Worm (Caenorhabditis elegans) whole organism, dauer: ENCODE results near the gene K10C2.6.

ENCODE experiments used
- unc-62 ChIP-seq: sonication (generic microtip); optimal IDR thresholded peaks from 2 replicates; lab custom pipeline; 2017; ENCODE audit warnings: missing biosample characterization, missing genetic modification reagents, missing genetic modification characterization

K10C2.6 gene

DNA sequence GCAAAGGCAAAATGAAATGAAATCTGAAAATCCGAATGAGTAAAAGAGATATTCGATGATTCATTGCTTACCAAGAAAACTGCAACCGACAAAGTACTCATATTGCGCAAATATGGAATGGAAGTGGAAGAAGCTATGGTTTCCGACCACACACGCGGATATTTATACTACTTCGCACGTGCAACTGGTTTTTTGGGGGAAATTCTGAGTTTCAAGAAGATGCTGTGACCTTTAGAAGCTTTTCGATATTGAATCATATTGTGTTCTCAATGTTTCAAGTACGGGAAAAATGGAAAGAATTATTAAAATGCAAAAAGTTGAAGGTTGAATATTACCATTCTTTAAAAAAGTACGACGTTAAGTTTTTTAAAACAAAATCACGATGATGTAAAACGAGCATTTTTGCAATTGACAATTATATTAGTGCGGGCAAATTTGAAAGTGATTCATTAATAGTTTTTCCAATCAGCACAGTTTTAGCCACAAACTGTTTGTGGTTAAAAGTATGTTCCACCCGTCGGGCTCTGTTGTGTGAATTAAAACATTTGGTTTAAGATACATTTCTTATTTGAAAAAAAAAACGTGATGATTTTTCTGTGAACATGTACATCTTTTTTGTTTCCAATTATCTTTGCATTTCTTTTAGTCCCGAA is at the start of gene K10C2.6, which contains the start of gene grl-6:
Gene K10C2.6 (plus strand): TSS at position 603 of the 653 bp plus-strand sequence.
Gene grl-6 (minus strand): TSS at position 101 of the 653 bp plus-strand sequence.
- TF ChIP-seq unc-62 (GFP tag; lab: Kevin White, UChicago): no peak

DNA sequence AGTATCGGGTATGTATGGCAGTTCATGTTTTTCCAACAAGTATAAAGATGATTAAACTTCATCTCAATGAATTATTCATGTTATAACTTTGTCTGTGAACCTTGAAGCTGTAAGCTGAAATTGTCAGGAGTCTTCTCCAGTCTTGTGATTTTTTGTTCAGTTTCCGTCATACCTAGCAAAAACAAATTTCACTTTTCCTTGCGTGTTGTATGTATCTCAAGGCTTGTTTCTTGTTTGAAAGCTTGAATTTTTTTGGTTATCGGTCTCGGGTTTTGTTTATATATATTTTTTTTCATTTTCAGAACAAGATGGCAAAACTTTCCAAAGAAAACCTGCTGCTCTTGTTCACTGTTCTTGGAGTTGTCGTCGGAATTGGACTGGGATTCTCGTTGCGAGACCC is 48.1 kb upstream of the K10C2.6 start, which contains the start of gene glt-4:
Gene glt-4 (plus strand): TSS at position 301 of the 400 bp plus-strand sequence.
- no peak for TF ChIP-seq unc-62 (GFP tag; lab: Kevin White, UChicago)

DNA sequence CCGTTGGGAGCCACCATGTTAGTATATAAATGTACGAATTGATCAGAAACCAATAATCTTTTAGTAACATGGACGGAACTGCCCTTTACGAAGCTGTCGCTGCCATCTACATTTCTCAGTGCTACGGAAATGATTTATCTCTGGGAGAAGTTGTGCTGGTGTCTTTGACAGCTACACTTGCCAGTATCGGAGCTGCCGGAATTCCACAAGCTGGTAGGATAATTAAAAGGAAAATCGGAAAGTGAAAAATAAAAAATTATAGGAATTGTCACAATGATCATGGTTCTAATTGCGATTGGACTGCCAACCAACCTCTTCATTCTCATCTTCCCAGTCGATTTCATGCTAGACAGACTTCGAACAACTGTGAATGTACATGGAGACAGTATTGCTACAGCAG is 45.3 kb upstream of the K10C2.6 start:
- TF ChIP-seq unc-62 (GFP tag; lab: Kevin White, UChicago): no peak

DNA sequence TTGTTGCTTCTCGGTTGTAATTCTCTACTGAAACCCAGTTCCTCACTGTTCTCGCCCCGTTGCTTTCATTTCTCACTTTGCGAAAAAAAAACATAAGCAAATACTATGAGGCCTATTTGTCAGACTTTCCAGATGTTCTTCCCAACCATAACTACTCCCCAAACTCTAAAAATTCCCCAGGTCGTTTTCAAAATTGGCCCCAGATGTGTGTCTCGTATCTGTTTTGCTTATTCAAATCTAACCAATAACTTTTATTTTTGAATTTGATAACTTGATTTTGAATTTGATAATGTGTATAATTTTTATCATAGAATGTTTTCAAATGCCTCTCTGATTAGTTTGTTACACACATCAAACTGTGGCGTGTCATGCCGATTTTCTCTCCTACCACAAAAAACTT is 43.4 kb upstream of the K10C2.6 start:
- TF ChIP-seq unc-62 (GFP tag; lab: Kevin White, UChicago): no peak

DNA sequence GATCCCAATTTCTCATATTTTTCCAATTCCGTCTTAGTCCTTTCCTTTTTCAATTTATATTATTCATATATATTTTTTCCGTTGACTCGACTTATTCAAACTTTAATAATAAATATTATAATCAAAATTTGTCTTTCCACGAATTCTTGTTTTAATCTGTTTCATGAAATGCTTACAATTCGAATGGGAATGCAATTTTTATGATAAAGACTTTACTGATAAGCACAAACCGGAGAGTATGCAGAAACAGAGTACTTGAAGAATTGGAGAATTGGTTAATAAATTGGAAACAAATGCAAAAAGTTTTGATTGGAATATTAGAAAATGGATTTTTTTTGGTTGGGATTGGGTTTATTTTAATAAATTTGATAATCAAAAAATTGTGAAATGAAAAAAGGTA is 43.0 kb upstream of the K10C2.6 start:
- TF ChIP-seq unc-62 (GFP tag; lab: Kevin White, UChicago): no peak

DNA sequence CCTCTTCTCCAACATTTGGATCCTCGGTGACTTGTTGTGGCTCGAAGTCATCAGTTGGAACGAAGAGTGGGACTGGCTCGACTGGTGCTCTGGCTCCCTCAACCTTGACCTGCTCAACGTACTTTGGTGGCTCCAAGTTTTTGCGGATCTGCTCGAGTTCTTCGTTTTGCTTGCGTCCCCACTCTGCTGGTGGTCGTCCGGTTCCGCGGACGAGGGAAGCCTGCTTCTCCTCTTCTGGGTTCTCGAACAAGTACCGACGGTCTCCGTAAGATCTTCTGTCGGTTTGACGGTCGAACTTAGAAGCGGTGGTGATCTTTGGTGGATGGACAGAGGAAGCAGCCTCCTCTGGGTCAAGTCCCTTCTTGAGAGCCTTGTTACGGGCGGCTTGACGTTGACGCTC is 42.5 kb upstream of the K10C2.6 start:
- TF ChIP-seq unc-62 (GFP tag; lab: Kevin White, UChicago): no peak

DNA sequence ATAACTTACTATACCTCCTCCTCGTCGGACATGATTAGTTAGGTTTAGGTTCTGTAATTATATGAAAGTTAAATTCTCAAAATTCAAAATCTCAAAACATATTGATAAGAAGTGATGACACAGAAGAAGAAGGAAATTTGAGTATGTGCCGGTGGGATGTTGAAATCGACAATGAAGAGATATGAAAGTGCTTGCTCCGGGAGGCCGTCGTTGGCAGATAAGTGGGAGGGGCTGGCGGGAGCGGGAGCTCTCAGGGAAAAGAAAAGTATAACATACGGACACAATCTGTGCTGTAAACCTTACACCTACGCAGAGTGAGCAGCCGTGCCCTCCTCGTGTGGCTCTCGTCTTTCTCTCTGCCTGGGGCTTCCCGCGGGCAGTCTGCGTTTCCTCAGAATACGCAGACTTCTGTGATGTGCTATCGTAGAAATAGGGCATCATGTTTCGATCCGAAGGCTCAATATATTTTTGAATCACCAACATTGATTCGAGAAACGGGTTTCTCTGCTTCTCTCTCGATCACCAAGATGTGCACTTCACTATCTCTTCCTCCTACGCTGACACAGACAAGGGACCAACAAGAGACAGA is 41.0 kb upstream of the K10C2.6 start, which contains the start of gene mup-2:
Gene mup-2 (minus strand): TSS at position 51 of the 589 bp plus-strand sequence.
- TF ChIP-seq unc-62 (GFP tag; lab: Kevin White, UChicago): no peak

DNA sequence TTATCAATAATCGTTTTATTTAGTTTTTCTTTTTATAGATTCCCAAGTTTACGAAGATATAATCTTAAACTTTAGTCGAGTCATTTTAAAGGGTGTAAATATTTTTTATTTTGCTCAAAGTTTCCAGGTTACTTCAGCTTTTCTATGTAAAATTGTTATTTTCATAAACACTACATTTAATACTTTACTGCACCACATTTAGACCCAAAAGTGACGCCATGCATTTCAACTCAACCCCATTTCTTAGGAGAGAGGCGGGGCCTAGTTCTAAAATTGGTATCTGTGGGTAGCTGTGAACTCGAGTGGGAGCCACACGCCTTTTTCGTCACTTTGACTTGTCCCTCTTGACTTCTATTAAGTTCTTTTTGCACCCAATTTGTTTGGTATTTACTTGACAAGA is 38.7 kb upstream of the K10C2.6 start, which contains the start of gene T22E5.1:
Gene T22E5.1 (plus strand): TSS at position 301 of the 400 bp plus-strand sequence.
- TF ChIP-seq unc-62 (GFP tag; lab: Kevin White, UChicago): no peak

DNA sequence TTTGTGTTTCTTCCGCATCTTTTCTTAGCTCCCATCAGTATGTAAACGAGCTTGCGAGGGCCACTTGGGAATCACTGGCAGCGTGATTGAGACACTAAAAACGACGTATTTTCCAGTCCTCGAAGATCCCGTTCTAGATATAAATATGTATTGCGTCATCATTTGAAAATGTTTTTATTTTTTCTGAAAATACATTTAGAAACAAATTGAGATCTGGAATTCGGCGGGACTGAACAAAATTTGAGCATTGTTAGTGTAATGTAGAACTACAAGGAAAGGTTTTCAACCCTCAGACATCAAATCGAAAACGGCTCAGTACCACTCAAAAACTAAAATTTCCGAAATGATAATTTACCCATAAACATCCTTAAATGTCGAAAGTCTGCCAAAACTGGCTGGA is 37.7 kb upstream of the K10C2.6 start:
- TF ChIP-seq unc-62 (GFP tag; lab: Kevin White, UChicago): no peak

DNA sequence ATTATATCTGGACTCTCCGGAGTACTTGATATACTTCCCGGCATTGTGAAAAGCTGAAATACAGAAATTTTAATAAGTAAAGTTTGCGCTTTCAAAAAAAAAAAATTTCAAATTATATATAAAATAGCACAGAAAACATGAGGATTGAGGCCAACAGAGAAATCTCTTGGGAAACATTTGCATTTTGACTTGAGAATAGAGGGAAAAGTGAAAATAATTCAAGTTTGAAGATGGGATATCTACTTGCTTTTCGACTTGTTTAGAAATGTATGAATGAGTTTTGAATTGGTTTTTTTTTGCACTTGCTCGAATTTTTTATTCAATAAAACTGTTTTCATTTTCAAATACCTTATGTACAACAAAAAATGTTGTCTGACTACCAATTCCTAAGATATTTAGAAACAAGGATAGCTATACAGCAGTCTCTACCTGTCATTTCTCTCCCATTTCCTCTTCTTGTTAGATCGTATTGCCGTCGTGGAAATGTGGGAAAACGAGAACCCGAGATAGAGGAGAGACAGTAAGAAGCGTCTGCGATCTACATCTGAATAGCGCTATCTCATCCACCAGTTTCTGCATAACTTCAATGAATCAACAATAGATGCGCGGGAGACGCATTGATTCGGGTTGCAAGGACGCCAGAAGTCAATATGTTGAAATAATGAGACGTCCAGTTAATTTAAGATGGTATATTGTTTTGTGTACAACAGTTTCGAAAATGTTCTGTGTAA is 34.7 kb upstream of the K10C2.6 start, which contains the start of gene T22E5.6:
Gene T22E5.6 (minus strand): TSS at position 51 of the 731 bp plus-strand sequence.
- no peak for TF ChIP-seq unc-62 (GFP tag; lab: Kevin White, UChicago)

DNA sequence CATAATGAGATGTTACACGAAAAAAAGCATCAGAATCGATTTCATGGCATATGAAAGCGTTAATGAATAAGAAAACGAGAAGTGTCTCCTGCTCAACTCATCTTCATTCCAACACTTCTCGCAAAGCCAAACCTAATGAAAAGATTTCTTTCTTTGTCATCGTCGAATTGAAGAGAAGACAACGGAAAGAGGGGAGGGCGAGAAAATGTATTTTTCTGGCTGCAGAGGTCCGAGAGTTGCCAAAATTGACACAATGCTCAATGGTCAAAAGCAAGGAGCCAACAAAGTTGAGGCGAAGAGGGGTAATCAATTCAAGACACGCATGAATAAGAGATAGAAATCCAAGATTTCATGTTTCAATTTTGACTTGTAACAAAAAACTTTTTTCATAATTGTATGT is 32.1 kb upstream of the K10C2.6 start:
- no peak for TF ChIP-seq unc-62 (GFP tag; lab: Kevin White, UChicago)

DNA sequence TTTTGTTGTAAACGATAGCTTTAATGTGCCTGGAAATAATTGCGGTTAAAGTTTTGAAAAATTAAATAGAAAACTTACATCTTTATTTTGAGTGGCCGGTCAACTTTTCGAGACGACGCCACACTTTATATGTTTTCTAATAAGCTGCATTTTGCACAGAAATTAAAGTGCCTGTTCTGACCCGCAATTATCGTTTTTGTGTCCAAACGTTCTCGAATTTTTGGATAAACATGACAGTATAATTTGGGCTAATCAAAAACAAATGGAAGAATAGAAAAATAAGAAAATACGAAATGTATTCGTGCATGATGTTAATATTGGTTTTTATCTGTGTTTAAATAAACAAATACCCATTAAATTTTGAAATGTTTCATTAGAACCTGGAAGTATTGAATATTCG is 30.6 kb upstream of the K10C2.6 start, which contains the start of gene K10C2.12:
Gene K10C2.12 (minus strand): TSS at position 101 of the 400 bp plus-strand sequence.
- no peak for TF ChIP-seq unc-62 (GFP tag; lab: Kevin White, UChicago)

DNA sequence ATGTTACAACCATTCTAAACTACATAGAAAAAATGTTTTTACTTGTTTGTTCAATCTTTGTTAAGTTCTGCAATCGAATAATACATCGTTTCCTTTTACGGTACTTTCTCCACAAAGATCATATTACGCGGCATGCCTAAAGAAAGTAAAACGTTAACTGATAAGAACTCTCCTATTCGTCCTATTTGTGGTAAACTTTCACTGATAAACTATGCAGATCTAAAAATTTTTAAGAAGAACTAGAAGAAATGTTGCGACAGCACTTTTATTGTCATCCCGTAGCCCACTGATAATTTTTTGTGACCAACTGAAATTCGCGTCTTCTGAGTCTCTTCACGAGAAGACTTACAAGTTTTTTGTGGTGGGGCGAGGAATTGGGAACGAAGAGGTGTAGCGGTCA is 24.1 kb upstream of the K10C2.6 start:
- no peak for TF ChIP-seq unc-62 (GFP tag; lab: Kevin White, UChicago)

DNA sequence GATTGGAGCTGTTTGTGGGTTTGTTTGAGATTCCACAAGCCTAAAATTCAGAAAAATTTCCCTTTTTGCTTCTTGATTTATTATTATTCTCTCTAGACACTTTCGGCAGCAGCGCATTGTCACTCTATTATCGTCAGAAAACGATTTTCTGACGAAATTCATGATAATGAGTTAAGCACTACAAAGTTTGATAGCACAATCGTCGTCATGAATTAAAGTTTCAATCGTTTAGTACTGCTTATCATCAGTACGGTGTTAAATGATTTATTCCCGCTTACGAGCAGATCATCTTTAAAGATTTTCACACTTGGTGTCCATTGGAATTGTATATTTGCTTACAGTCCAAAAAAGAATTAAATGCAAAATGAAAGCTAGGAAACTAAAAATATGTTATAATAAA is 21.7 kb upstream of the K10C2.6 start:
- TF ChIP-seq unc-62 (GFP tag; lab: Kevin White, UChicago): no peak

DNA sequence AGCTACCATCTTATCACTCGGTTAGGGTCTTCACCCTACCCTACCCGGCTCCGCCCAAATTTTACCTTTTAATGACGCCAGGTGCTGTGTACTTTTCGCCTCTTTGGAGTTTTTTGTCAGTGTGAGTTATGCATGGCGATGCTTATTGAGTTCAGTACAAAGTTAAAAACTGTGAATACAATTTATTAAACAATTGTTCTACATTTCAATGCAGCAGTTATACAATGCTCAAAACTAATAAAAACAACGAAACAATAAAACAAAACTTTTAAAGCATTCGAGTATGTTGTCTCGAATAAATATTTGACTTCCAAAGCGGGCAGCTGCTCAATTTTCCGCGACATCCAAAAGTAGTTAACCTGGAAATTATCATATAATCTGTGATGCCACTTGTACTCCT is 20.7 kb upstream of the K10C2.6 start, which contains the start of gene ctsa-2:
Gene ctsa-2 (minus strand): TSS at position 101 of the 400 bp plus-strand sequence.
- TF ChIP-seq unc-62 (GFP tag; lab: Kevin White, UChicago): no peak

DNA sequence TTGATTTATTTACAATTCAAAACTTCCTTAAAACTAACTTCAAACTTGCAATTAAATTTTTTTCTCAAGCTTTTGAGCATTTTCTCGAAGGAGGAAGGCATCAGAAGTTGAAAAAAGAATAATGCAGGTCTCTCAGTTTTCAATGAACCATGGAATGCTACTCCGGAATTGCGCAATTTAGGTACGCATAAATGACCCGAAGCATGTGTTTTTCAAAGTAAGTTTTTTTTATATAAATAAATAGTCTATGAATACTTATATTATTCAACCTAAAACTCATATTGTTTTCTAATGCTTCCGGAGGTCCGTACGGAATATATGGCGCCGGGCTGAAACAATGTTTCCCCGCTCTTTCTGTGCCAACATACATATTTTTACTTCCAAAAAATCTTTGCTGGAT is 17.6 kb upstream of the K10C2.6 start, which contains the start of gene K10C2.2:
Gene K10C2.2 (minus strand): TSS at position 101 of the 400 bp plus-strand sequence.
- no peak for TF ChIP-seq unc-62 (GFP tag; lab: Kevin White, UChicago)
